Fruit fly (Drosophila melanogaster): Measurements from ENCODE around the gene Ubc2.
A peak's percentile ranks its signal among the peaks of the same experiment; 100 is the strongest.

The Ubc2 gene

dm6 chr2L:10769708-10770107 lies 1.9 kb upstream of the Ubc2 start, which contains the start of gene CG6724 (continued):
- no peak for TF ChIP-seq Drgx (GFP tag; IDR thresholded peaks at IDR 0.05)
- TF ChIP-seq mam (GFP tag; optimal IDR thresholded peaks at IDR 0.05), result no peak
- TF ChIP-seq Dbx (GFP tag; IDR thresholded peaks at IDR 0.05), result no peak
- TF ChIP-seq CG6854 (GFP tag; optimal IDR thresholded peaks at IDR 0.05), result no peak
- no peak for TF ChIP-seq CrebB (tag; optimal IDR thresholded peaks at IDR 0.05)
- no peak for TF ChIP-seq sug (tag; optimal IDR thresholded peaks at IDR 0.05)
- peak; percentile 81 for TF ChIP-seq Opbp (GFP tag; IDR thresholded peaks at IDR 0.05; ENCODE audit: partially characterized antibody)
- no peak for TF ChIP-seq CG10979 (tag; optimal IDR thresholded peaks at IDR 0.05)
- no peak for TF ChIP-seq HLHmδ (GFP tag; optimal IDR thresholded peaks at IDR 0.05)
- peak; percentile 71 for TF ChIP-seq ato (GFP tag; IDR thresholded peaks at IDR 0.05; ENCODE audit: partially characterized antibody)
- no peak for TF ChIP-seq CG31388 (GFP tag; optimal IDR thresholded peaks at IDR 0.05)
- TF ChIP-seq D19B (GFP tag; optimal IDR thresholded peaks at IDR 0.05), result no peak
- no peak for TF ChIP-seq CG10654 (GFP tag; optimal IDR thresholded peaks at IDR 0.05)
- TF ChIP-seq Hmr (GFP tag; optimal IDR thresholded peaks at IDR 0.05), result no peak
- no peak for TF ChIP-seq CG4360 (GFP tag; IDR thresholded peaks at IDR 0.05)
- no peak for TF ChIP-seq Jarid2 (GFP tag; optimal IDR thresholded peaks at IDR 0.05)
- no peak for TF ChIP-seq Taf1 (GFP tag; IDR thresholded peaks at IDR 0.05)
- TF ChIP-seq H15 (GFP tag; IDR thresholded peaks at IDR 0.05), result no peak
- no peak for TF ChIP-seq klu (GFP tag; IDR thresholded peaks at IDR 0.05)
- TF ChIP-seq h (optimal IDR thresholded peaks at IDR 0.05), result no peak
- TF ChIP-seq zfh1 (GFP tag; IDR thresholded peaks at IDR 0.05), result no peak
- peak; percentile 65 for TF ChIP-seq CG9797 (GFP tag; optimal IDR thresholded peaks at IDR 0.05)
- no peak for TF ChIP-seq CG18619 (GFP tag; optimal IDR thresholded peaks at IDR 0.05)
- no peak for TF ChIP-seq Bteb2 (GFP tag; optimal IDR thresholded peaks at IDR 0.05)
- TF ChIP-seq mirr (GFP tag; optimal IDR thresholded peaks at IDR 0.05), result no peak
- TF ChIP-seq hth (optimal IDR thresholded peaks at IDR 0.05), result no peak
- no peak for TF ChIP-seq Asciz (GFP tag; optimal IDR thresholded peaks at IDR 0.05)
- TF ChIP-seq CG9876 (GFP tag; optimal IDR thresholded peaks at IDR 0.05), result no peak
- TF ChIP-seq fd96Cb (tag; optimal IDR thresholded peaks at IDR 0.05), result no peak
- peak; percentile 46 for TF ChIP-seq Sin3A (optimal IDR thresholded peaks at IDR 0.05)
- no peak for TF ChIP-seq CG2120 (GFP tag; optimal IDR thresholded peaks at IDR 0.05)
- no peak for TF ChIP-seq kah (GFP tag; optimal IDR thresholded peaks at IDR 0.05)
- no peak for TF ChIP-seq CG1602 (GFP tag; optimal IDR thresholded peaks at IDR 0.05)
- TF ChIP-seq knrl (GFP tag; IDR thresholded peaks at IDR 0.05; ENCODE audit: partially characterized antibody), result peak; percentile 55; the same call in 2 of the 3 replicates
- no peak for TF ChIP-seq CG13624 (GFP tag; optimal IDR thresholded peaks at IDR 0.05)
- TF ChIP-seq BEAF-32 (GFP tag; optimal IDR thresholded peaks at IDR 0.05), result peak; percentile 65
- peak; percentile 11 for TF ChIP-seq CG12659 (GFP tag; optimal IDR thresholded peaks at IDR 0.05)
- TF ChIP-seq sisA (GFP tag; IDR thresholded peaks at IDR 0.05), result no peak
- TF ChIP-seq danr (GFP tag; IDR thresholded peaks at IDR 0.05), result no peak
- no peak for TF ChIP-seq CG11093 (GFP tag; IDR thresholded peaks at IDR 0.05)
- peak; percentile 50 for TF ChIP-seq trem (tag; optimal IDR thresholded peaks at IDR 0.05)
- peak; percentile 88 for TF ChIP-seq HLH4C (GFP tag; IDR thresholded peaks at IDR 0.05; ENCODE audit: partially characterized antibody)
- no peak for TF ChIP-seq lmd (GFP tag; IDR thresholded peaks at IDR 0.05)
- TF ChIP-seq Atf6 (GFP tag; IDR thresholded peaks at IDR 0.05), result no peak
- TF ChIP-seq CG8478 (optimal IDR thresholded peaks at IDR 0.05), result no peak
- TF ChIP-seq CG6813 (GFP tag; optimal IDR thresholded peaks at IDR 0.05), result no peak
- no peak for TF ChIP-seq CG17361 (GFP tag; IDR thresholded peaks at IDR 0.05)
- TF ChIP-seq CG13775 (GFP tag; optimal IDR thresholded peaks at IDR 0.05), result no peak
- TF ChIP-seq CG7271 (tag; optimal IDR thresholded peaks at IDR 0.05), result no peak
- TF ChIP-seq CG14014 (GFP tag; IDR thresholded peaks at IDR 0.05), result no peak
- TF ChIP-seq cato (GFP tag; optimal IDR thresholded peaks at IDR 0.05; ENCODE audit: borderline replicate concordance), result no peak
- TF ChIP-seq Dll (GFP tag; IDR thresholded peaks at IDR 0.05; ENCODE audit: partially characterized antibody), result peak; percentile 69; the same call in 3 of the 4 replicates
- no peak for TF ChIP-seq gro (GFP tag; optimal IDR thresholded peaks at IDR 0.05)

All from whole organism, embryonic.